Fruit fly (Drosophila melanogaster): ENCODE measurements around the gene chico.

dm6 chr2L:10221387-10221705, 25.5 kb downstream of the chico start:
- no peak for TF ChIP-seq Pif1A (GFP tag; optimal IDR thresholded peaks at IDR 0.05)
- TF ChIP-seq CG13204 (GFP tag; optimal IDR thresholded peaks at IDR 0.05), result no peak
- TF ChIP-seq Ets98B (GFP tag; IDR thresholded peaks at IDR 0.05), result no peak
- no peak for TF ChIP-seq CG32121 (GFP tag; IDR thresholded peaks at IDR 0.05)
- TF ChIP-seq fd96Ca (GFP tag; IDR thresholded peaks at IDR 0.05), result no peak
- TF ChIP-seq CG14655 (GFP tag; optimal IDR thresholded peaks at IDR 0.05), result no peak
- TF ChIP-seq CG8159 (tag; optimal IDR thresholded peaks at IDR 0.05), result no peak
- no peak for TF ChIP-seq CG12605 (GFP tag; IDR thresholded peaks at IDR 0.05)
- TF ChIP-seq gl (tag; optimal IDR thresholded peaks at IDR 0.05), result no peak
- no peak for TF ChIP-seq CG17806 (tag; optimal IDR thresholded peaks at IDR 0.05)
- no peak for TF ChIP-seq Pif1B (GFP tag; optimal IDR thresholded peaks at IDR 0.05)
- no peak for TF ChIP-seq D1 (tag; optimal IDR thresholded peaks at IDR 0.05)
- TF ChIP-seq CG15710 (tag; optimal IDR thresholded peaks at IDR 0.05), result no peak

Measured in whole organism, pupa.